Fruit fly (Drosophila melanogaster) whole organism, pupa: Measurements from ENCODE around the gene AstC.

ENCODE experiments used
- CG10348 ChIP-seq: fragments of 200-800 bp; sonication (Bioruptor generic); IDR thresholded peaks from 2 replicates; pipeline ENCODE4 v1.3.6; 2022; ENCODE audit warnings: missing biosample characterization, missing genetic modification characterization
- CG12605 ChIP-seq: fragments of 200-800 bp; sonication (Bioruptor generic); IDR thresholded peaks from 2 replicates; pipeline ENCODE4 v1.3.6; 2022; ENCODE audit warnings: missing biosample characterization, missing genetic modification characterization
- CG4496 ChIP-seq: fragments of 200-800 bp; sonication (Bioruptor generic); IDR thresholded peaks from 3 replicates; pipeline ENCODE4 v1.3.6; 2022; ENCODE audit warnings: missing biosample characterization, missing genetic modification characterization
- D1 ChIP-seq: fragments of 200-800 bp; sonication (Bioruptor generic); optimal IDR thresholded peaks from 2 replicates; lab custom pipeline; 2018; ENCODE audit warnings: missing biosample characterization, mild to moderate bottlenecking, missing genetic modification characterization, moderate library complexity
- Ets98B ChIP-seq: fragments of 200-800 bp; sonication (Bioruptor generic); IDR thresholded peaks from 2 replicates; pipeline ENCODE4 v1.3.6; 2022; ENCODE audit warnings: missing biosample characterization, missing genetic modification characterization
- Snoo ChIP-seq: fragments of 200-800 bp; sonication (Bioruptor generic); optimal IDR thresholded peaks from 3 replicates; lab custom pipeline; 2017; ENCODE audit warnings: missing biosample characterization, mild to moderate bottlenecking, missing genetic modification characterization, inconsistent platforms

DNA sequence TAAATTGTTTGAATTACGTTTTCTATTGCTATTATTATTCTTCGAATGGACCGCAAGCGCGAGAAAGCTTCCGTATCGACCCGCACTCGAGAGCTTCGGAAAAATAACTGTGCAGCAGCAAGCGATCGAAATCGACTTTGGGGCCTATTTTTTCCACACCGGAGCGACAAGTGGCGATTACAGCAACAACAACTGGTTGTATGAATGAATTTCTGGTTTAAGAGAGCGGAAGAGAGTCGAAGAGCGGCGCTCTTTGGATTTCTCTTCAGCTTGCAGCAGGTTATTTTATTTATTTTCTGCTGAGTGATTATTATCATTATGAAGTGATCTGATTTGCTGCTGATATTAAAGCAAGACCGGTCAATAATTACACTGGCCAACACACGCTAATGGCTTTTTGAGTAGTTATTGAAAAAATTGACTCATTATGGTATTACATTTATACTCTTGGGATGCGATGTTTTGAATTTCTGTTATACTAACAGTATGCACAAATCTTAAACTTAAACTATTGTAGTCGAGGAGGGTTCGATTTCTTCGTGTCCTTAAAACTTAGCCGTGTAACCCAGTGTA lies 14.2 kb downstream of the AstC start, which contains the start of gene Samuel:
- TF ChIP-seq CG12605 (GFP tag; lab: Robert Waterston, UW) (peak; percentile 84), CG4496 (GFP tag; lab: Robert Waterston, UW) (peak; percentile 62; the same call in 1 of the 3 replicates), Ets98B (GFP tag; lab: Robert Waterston, UW) (peak; percentile 73), CG10348 (GFP tag; lab: Robert Waterston, UW) (no peak), Snoo (tag; lab: Kevin White, UChicago) (peak; percentile 38), D1 (tag; lab: Kevin White, UChicago) (peak; percentile 31)
